Fruit fly (Drosophila melanogaster): Measurements from ENCODE around the gene Med.
A peak's percentile ranks its signal among the peaks of the same experiment; 100 is the strongest.

Gene Med

DNA sequence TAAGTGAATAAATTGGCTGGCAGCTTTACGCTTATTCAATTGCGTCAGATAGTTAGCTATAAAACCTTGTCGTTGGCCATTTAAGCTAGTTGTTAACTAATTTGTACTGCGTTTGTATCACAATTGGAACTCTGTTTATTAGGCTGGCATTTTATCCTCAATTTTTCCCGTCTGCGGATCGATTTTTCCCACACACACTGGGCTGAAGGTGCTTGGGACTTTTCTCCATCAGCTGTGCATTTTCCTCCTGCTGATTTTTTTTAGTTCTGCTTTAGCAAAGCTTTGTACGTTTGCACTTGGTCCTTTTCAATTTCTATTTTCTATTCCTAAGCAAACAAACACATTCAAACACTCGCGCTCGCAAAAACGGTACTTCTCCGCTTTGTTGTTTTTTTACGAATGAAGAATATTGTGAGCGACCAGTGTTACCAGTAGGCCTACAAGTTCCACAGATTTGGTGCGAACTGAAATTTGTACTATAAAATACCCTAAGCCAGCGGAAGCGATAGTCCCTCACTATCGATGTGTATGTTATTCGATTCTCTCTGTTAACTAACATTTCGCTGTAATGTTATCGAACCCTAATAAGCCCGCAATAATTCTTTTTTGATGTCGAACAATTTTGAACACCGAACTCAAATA lies 1.3 kb upstream of the Med start:
- TF ChIP-seq Hr96 (GFP tag; optimal IDR thresholded peaks at IDR 0.05) (peak; percentile 19), CG14711 (tag; optimal IDR thresholded peaks at IDR 0.05) (peak; percentile 59), CG5204 (GFP tag; optimal IDR thresholded peaks at IDR 0.05) (no peak), tj (GFP tag; optimal IDR thresholded peaks at IDR 0.05) (no peak), bab1 (GFP tag; optimal IDR thresholded peaks at IDR 0.05) (peak; percentile 79), cic (GFP tag; optimal IDR thresholded peaks at IDR 0.05) (no peak), toe (GFP tag; optimal IDR thresholded peaks at IDR 0.05) (no peak), Mnt (GFP tag; optimal IDR thresholded peaks at IDR 0.05) (peak; percentile 68), CG12768 (GFP tag; optimal IDR thresholded peaks at IDR 0.05) (peak; percentile 9), CG1620 (GFP tag; optimal IDR thresholded peaks at IDR 0.05) (peak; percentile 68), pad (GFP tag; optimal IDR thresholded peaks at IDR 0.05) (peak; percentile 25), CG33017 (tag; optimal IDR thresholded peaks at IDR 0.05) (peak; percentile 59), ovo (GFP tag; optimal IDR thresholded peaks at IDR 0.05) (peak; percentile 83), cnc (optimal IDR thresholded peaks at IDR 0.05) (no peak), CG7101 (tag; optimal IDR thresholded peaks at IDR 0.05) (peak; percentile 68), Clk (GFP tag; optimal IDR thresholded peaks at IDR 0.05) (peak; percentile 24)

DNA sequence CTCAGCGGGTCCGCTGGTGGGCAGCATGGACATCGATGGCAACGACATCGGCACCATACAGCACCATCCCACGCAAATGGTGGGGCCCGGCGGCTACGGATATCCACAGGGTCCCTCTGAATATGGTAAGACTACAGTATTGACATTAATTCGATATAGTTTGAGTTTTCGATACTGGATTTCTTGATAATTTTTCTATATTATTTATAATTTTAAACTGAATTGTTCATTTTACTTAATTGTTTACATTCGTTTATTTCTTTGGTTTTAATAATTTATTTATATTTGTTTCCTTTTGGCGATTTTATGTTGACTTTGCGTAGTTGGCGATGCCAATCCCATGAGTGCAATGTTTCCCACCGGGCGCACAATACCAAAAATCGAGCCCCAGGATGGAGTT lies 1.7 kb downstream of the Med start, which contains the start of gene CycG:
Gene CycG, minus strand, starts transcription at position 101 of the 400 bp plus-strand sequence.
- TF ChIP-seq CG7101 (tag; optimal IDR thresholded peaks at IDR 0.05) (no peak), CG33017 (tag; optimal IDR thresholded peaks at IDR 0.05) (no peak), pad (GFP tag; optimal IDR thresholded peaks at IDR 0.05) (no peak), CG7045 (GFP tag; optimal IDR thresholded peaks at IDR 0.05) (no peak), ovo (GFP tag; optimal IDR thresholded peaks at IDR 0.05) (no peak), Clk (GFP tag; optimal IDR thresholded peaks at IDR 0.05) (no peak), CG12768 (GFP tag; optimal IDR thresholded peaks at IDR 0.05) (no peak), CG14711 (tag; optimal IDR thresholded peaks at IDR 0.05) (no peak), Hr96 (GFP tag; optimal IDR thresholded peaks at IDR 0.05) (no peak), Crg-1 (GFP tag; optimal IDR thresholded peaks at IDR 0.05) (no peak)

DNA sequence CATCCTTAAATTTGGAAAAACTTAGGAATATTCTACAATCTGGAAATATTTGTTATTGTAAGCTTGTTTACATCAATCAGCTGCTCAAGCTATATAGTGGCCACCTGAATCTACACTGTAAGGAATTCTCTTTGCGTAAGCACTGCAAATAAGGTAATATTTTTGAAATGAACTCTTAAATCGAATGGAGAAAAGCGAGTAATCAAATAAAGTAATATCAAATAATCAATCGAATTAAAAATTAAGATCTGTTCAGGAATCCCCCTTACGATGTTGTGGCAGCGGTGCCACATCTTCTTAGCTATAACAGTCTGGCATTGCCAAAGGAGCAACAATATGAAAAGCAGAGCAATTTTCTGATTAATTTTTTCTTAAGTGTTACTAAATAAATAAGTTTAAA lies 5.2 kb downstream of the Med start, which contains the start of the genes Mnat9 and CG1792:
Gene Mnat9, minus strand, starts transcription at position 160 of the 400 bp plus-strand sequence.
Gene CG1792, plus strand, starts transcription at position 303 of the 400 bp plus-strand sequence.
- TF ChIP-seq CG7101 (tag; optimal IDR thresholded peaks at IDR 0.05): peak; percentile 98
- peak; percentile 95 for TF ChIP-seq Hr96 (GFP tag; optimal IDR thresholded peaks at IDR 0.05)
- peak; percentile 97 for TF ChIP-seq CG11617 (GFP tag; optimal IDR thresholded peaks at IDR 0.05)
- TF ChIP-seq Clk (GFP tag; optimal IDR thresholded peaks at IDR 0.05): peak; percentile 95
- peak; percentile 87 for TF ChIP-seq ovo (GFP tag; optimal IDR thresholded peaks at IDR 0.05)
- TF ChIP-seq CG1620 (GFP tag; optimal IDR thresholded peaks at IDR 0.05): peak; percentile 99
- TF ChIP-seq CG33017 (tag; optimal IDR thresholded peaks at IDR 0.05): peak; percentile 97
- peak; percentile 88 for TF ChIP-seq Mnt (GFP tag; optimal IDR thresholded peaks at IDR 0.05)
- TF ChIP-seq bab1 (GFP tag; optimal IDR thresholded peaks at IDR 0.05): peak; percentile 99
- peak; percentile 80 for TF ChIP-seq cic (GFP tag; optimal IDR thresholded peaks at IDR 0.05)
- peak; percentile 98 for TF ChIP-seq CG7045 (GFP tag; optimal IDR thresholded peaks at IDR 0.05)
- peak; percentile 97 for TF ChIP-seq Crg-1 (GFP tag; optimal IDR thresholded peaks at IDR 0.05)
- peak; percentile 98 for TF ChIP-seq toe (GFP tag; optimal IDR thresholded peaks at IDR 0.05)
- TF ChIP-seq tj (GFP tag; optimal IDR thresholded peaks at IDR 0.05): peak; percentile 87
- TF ChIP-seq CG12768 (GFP tag; optimal IDR thresholded peaks at IDR 0.05): peak; percentile 98
- no peak for TF ChIP-seq kay (GFP tag; ENCODE audit: borderline replicate concordance)
- TF ChIP-seq CG14711 (tag; optimal IDR thresholded peaks at IDR 0.05): peak; percentile 97
- TF ChIP-seq cnc (optimal IDR thresholded peaks at IDR 0.05): no peak
- TF ChIP-seq pad (GFP tag; optimal IDR thresholded peaks at IDR 0.05): peak; percentile 88
- peak; percentile 97 for TF ChIP-seq CG5204 (GFP tag; optimal IDR thresholded peaks at IDR 0.05)

DNA sequence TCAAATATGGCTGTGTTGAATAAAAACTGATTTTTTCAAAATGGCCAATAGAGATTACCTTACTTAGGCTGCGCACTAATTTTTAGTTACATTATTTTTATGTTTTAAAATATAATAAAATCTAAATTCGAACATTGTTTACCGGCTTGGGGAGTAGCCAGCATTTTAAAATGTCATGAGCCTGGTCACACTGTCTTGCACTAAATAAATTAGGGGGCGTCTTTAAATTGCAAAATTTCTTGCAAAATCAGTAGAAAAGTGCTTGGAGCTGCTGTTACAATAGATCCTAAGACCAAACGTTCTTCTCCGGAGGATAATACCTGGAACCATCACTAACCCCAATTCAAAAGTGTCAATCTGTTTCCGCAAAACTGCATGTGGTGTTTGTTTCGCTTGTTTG lies 7.0 kb downstream of the Med start, which contains the start of gene pasha:
Gene pasha, plus strand, starts transcription at position 177 of the 400 bp plus-strand sequence.
- TF ChIP-seq Crg-1 (GFP tag; optimal IDR thresholded peaks at IDR 0.05): no peak
- peak; percentile 34 for TF ChIP-seq bab1 (GFP tag; optimal IDR thresholded peaks at IDR 0.05)

DNA sequence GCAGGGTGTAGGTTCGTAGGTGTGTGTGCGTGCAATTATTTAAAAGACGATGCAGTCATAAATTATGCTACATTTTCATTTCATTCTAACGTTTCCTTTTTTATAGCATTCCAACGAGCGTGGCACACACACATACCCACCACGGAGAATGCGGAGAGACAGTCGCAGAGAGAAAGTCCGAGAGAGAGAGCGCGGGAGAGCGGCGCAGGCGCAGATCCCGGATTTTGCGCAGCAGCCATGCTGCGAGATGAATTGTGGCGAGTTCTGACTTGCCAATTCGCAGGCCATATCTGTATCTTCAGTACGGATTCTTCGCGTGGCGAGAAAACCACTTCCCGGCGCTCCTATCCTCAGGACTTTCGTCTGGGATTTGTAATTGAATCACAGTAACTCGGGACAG lies 11.0 kb downstream of the Med start, which contains the start of gene kek6:
Gene kek6, plus strand, starts transcription at position 323 of the 400 bp plus-strand sequence.
- TF ChIP-seq Crg-1 (GFP tag; optimal IDR thresholded peaks at IDR 0.05): no peak
- no peak for TF ChIP-seq Clk (GFP tag; optimal IDR thresholded peaks at IDR 0.05)
- no peak for TF ChIP-seq CG7045 (GFP tag; optimal IDR thresholded peaks at IDR 0.05)
- TF ChIP-seq CG7101 (tag; optimal IDR thresholded peaks at IDR 0.05): no peak
- TF ChIP-seq CG12768 (GFP tag; optimal IDR thresholded peaks at IDR 0.05): no peak
- no peak for TF ChIP-seq Mnt (GFP tag; optimal IDR thresholded peaks at IDR 0.05)
- TF ChIP-seq CG33017 (tag; optimal IDR thresholded peaks at IDR 0.05): no peak
- no peak for TF ChIP-seq Hr96 (GFP tag; optimal IDR thresholded peaks at IDR 0.05)
- TF ChIP-seq tj (GFP tag; optimal IDR thresholded peaks at IDR 0.05): no peak
- no peak for TF ChIP-seq pad (GFP tag; optimal IDR thresholded peaks at IDR 0.05)

DNA sequence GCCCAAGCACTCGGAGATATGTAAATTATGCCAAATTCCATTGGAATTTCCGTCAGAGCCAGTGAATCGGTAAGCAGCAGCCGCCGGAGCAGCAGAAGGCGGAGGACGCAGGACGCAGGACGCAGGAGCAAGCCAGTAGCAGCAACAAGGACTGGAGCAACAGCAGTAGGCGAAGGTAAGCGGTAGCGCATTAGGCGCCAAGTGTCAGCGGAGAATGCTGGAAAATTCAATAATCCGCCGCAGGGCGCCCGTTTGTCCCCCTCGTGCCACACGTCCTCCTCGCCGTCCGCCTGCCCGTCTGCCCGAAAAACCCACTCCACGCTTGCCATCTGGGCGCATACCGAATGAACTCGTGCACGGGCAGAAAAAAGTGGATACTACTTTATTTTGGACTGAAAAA lies 11.8 kb downstream of the Med start:
- no peak for TF ChIP-seq Mnt (GFP tag; optimal IDR thresholded peaks at IDR 0.05)
- TF ChIP-seq toe (GFP tag; optimal IDR thresholded peaks at IDR 0.05): no peak
- no peak for TF ChIP-seq CG14711 (tag; optimal IDR thresholded peaks at IDR 0.05)
- no peak for TF ChIP-seq tj (GFP tag; optimal IDR thresholded peaks at IDR 0.05)
- no peak for TF ChIP-seq Hr96 (GFP tag; optimal IDR thresholded peaks at IDR 0.05)
- TF ChIP-seq CG5204 (GFP tag; optimal IDR thresholded peaks at IDR 0.05): no peak
